Worm (Caenorhabditis elegans) whole organism, L1 larva: ENCODE results near the gene gst-9.

Source experiments
- C04F5.9 ChIP-seq: sonication (generic microtip); optimal IDR thresholded peaks from 2 replicates; lab custom pipeline; 2016; ENCODE audit warnings: missing genetic modification characterization, missing compliant biosample characterization
- F16B12.6 ChIP-seq: fragments of 150-350 bp; optimal IDR thresholded peaks from 2 replicates; lab custom pipeline; 2014; ENCODE audit warnings: missing biosample characterization, missing genetic modification characterization
- Y116A8C.19 ChIP-seq: sonication (generic microtip); optimal IDR thresholded peaks from 2 replicates; lab custom pipeline; 2016; ENCODE audit warnings: missing compliant biosample characterization, missing genetic modification characterization, borderline replicate concordance
- aha-1 ChIP-seq: fragments of 150-350 bp; optimal IDR thresholded peaks from 2 replicates; lab custom pipeline; 2014; ENCODE audit warnings: missing biosample characterization, missing genetic modification characterization
- ama-1 ChIP-seq: fragments of 150-350 bp; optimal IDR thresholded peaks from 2 replicates; lab custom pipeline; 2014
- blmp-1 ChIP-seq: fragments of 150-350 bp; optimal IDR thresholded peaks from 2 replicates; lab custom pipeline; 2014; ENCODE audit warnings: missing biosample characterization, missing genetic modification characterization
- ceh-8 ChIP-seq: fragments of 200-800 bp; sonication (Bioruptor generic); optimal IDR thresholded peaks from 2 replicates; lab custom pipeline; 2018; ENCODE audit warnings: mild to moderate bottlenecking, missing genetic modification characterization, moderate library complexity, missing compliant biosample characterization
- ceh-82 ChIP-seq, 3 experiments: fragments of 150-350 bp in 1 of 3; sonication (generic microtip) in 2 of 3; optimal IDR thresholded peaks; 2 replicates each; lab custom pipeline; 2014 to 2017; ENCODE audit warnings: missing biosample characterization in 3 of 3, missing genetic modification characterization in 3 of 3
- ceh-88 ChIP-seq: fragments of 200-800 bp; sonication (Bioruptor generic); IDR thresholded peaks from 2 replicates; pipeline ENCODE4 v1.3.6; 2022; ENCODE audit warnings: missing genetic modification characterization, missing compliant biosample characterization
- dsc-1 ChIP-seq: sonication (generic microtip); optimal IDR thresholded peaks from 2 replicates; lab custom pipeline; 2016; ENCODE audit warnings: mild to moderate bottlenecking, missing genetic modification characterization, missing compliant biosample characterization
- efl-1 ChIP-seq, 4 experiments: fragments of 150-350 bp; optimal IDR thresholded peaks in 3 of 4; peaks in 1 of 4; 1 replicate in 1 of 4; 2 replicates in 3 of 4; lab custom pipeline; 2014; ENCODE audit warnings: missing biosample characterization in 2 of 4, missing genetic modification characterization in 2 of 4, missing genetic modification reagents in 2 of 4
- elt-2 ChIP-seq: sonication (generic microtip); optimal IDR thresholded peaks from 2 replicates; lab custom pipeline; 2016; ENCODE audit warnings: missing genetic modification characterization, mild to moderate bottlenecking, inconsistent platforms, missing compliant biosample characterization, missing genetic modification reagents
- elt-3 ChIP-seq, 6 experiments: fragments of 150-350 bp in 1 of 6; sonication (generic microtip); optimal IDR thresholded peaks; 2 replicates each; lab custom pipeline; 2017 to 2018; ENCODE audit warnings: missing biosample characterization in 6 of 6, missing genetic modification characterization in 6 of 6, inconsistent platforms in 1 of 6
- ets-5 ChIP-seq: fragments of 200-800 bp; sonication (Bioruptor generic); IDR thresholded peaks from 2 replicates; pipeline ENCODE4 v1.3.6; 2022; ENCODE audit warnings: missing genetic modification characterization, missing compliant biosample characterization
- fkh-4 ChIP-seq: sonication (generic microtip); optimal IDR thresholded peaks from 2 replicates; lab custom pipeline; 2016; ENCODE audit warnings: missing compliant biosample characterization, missing genetic modification characterization, borderline replicate concordance
- fkh-8 ChIP-seq: sonication (generic microtip); optimal IDR thresholded peaks from 2 replicates; lab custom pipeline; 2016; ENCODE audit warnings: mild to moderate bottlenecking, missing genetic modification characterization, missing compliant biosample characterization
- fos-1 ChIP-seq: fragments of 150-350 bp; optimal IDR thresholded peaks from 2 replicates; lab custom pipeline; 2014; ENCODE audit warnings: missing biosample characterization, missing genetic modification characterization
- jun-1 ChIP-seq: fragments of 150-350 bp; optimal IDR thresholded peaks from 2 replicates; lab custom pipeline; 2014; ENCODE audit warnings: missing biosample characterization, missing genetic modification reagents, missing genetic modification characterization
- lin-13 ChIP-seq: fragments of 150-350 bp; optimal IDR thresholded peaks from 2 replicates; lab custom pipeline; 2014; ENCODE audit warnings: missing biosample characterization, missing genetic modification reagents, missing genetic modification characterization
- lin-15B ChIP-seq: fragments of 150-350 bp; sonication (generic microtip); optimal IDR thresholded peaks from 3 replicates; lab custom pipeline; 2014; ENCODE audit warnings: missing biosample characterization, missing genetic modification characterization
- lir-3 ChIP-seq: sonication (generic microtip); optimal IDR thresholded peaks from 2 replicates; lab custom pipeline; 2016; ENCODE audit warnings: mild to moderate bottlenecking, missing genetic modification characterization, moderate library complexity, missing compliant biosample characterization; ENCODE audit not compliant: poor library complexity
- lsy-2 ChIP-seq, 2 experiments: fragments of 150-350 bp; optimal IDR thresholded peaks; 2 replicates each; lab custom pipeline; 2014; ENCODE audit warnings: missing biosample characterization in 2 of 2, missing genetic modification characterization in 2 of 2
- nhr-12 ChIP-seq: sonication (generic microtip); optimal IDR thresholded peaks from 2 replicates; lab custom pipeline; 2017; ENCODE audit warnings: missing biosample characterization, missing genetic modification characterization
- nhr-20 ChIP-seq: sonication (generic microtip); optimal IDR thresholded peaks from 2 replicates; lab custom pipeline; 2016; ENCODE audit warnings: mild to moderate bottlenecking, missing genetic modification characterization, missing compliant biosample characterization
- nhr-77 ChIP-seq: fragments of 150-350 bp; optimal IDR thresholded peaks from 2 replicates; lab custom pipeline; 2014; ENCODE audit warnings: missing biosample characterization, missing genetic modification characterization
- nhr-85 ChIP-seq: sonication (generic microtip); peaks from one replicate; lab custom pipeline; 2016; ENCODE audit warnings: missing genetic modification characterization, inconsistent platforms, missing compliant biosample characterization
- nhr-90 ChIP-seq: sonication (generic microtip); optimal IDR thresholded peaks from 2 replicates; lab custom pipeline; 2016; ENCODE audit warnings: mild to moderate bottlenecking, missing genetic modification characterization, missing compliant biosample characterization; ENCODE audit not compliant: poor library complexity
- pax-3 ChIP-seq: fragments of 200-800 bp; sonication (Bioruptor generic); optimal IDR thresholded peaks from 2 replicates; lab custom pipeline; 2018; ENCODE audit warnings: mild to moderate bottlenecking, missing genetic modification characterization, moderate library complexity, missing compliant biosample characterization
- snu-23 ChIP-seq: sonication (generic microtip); optimal IDR thresholded peaks from 2 replicates; lab custom pipeline; 2016; ENCODE audit warnings: missing genetic modification characterization, missing compliant biosample characterization
- sox-4 ChIP-seq: sonication (generic microtip); optimal IDR thresholded peaks from 2 replicates; lab custom pipeline; 2016; ENCODE audit warnings: missing genetic modification characterization, missing compliant biosample characterization
- tbx-2 ChIP-seq: sonication (generic microtip); optimal IDR thresholded peaks from 2 replicates; lab custom pipeline; 2016; ENCODE audit warnings: missing genetic modification characterization, missing compliant biosample characterization
- unc-98 ChIP-seq: fragments of 200-800 bp; sonication (Bioruptor generic); IDR thresholded peaks from 2 replicates; pipeline ENCODE4 v1.3.6; 2022; ENCODE audit warnings: missing genetic modification characterization, missing compliant biosample characterization
- xbp-1 ChIP-seq: sonication (generic microtip); optimal IDR thresholded peaks from 2 replicates; lab custom pipeline; 2016; ENCODE audit warnings: missing genetic modification characterization, missing compliant biosample characterization
- zip-4 ChIP-seq: fragments of 200-800 bp; sonication (Bioruptor generic); optimal IDR thresholded peaks from 2 replicates; lab custom pipeline; 2018; ENCODE audit warnings: mild to moderate bottlenecking, missing genetic modification characterization, moderate library complexity, missing compliant biosample characterization
- ztf-4 ChIP-seq: fragments of 150-350 bp; optimal IDR thresholded peaks from 2 replicates; lab custom pipeline; 2014; ENCODE audit warnings: missing biosample characterization, missing genetic modification characterization

The gst-9 gene

DNA sequence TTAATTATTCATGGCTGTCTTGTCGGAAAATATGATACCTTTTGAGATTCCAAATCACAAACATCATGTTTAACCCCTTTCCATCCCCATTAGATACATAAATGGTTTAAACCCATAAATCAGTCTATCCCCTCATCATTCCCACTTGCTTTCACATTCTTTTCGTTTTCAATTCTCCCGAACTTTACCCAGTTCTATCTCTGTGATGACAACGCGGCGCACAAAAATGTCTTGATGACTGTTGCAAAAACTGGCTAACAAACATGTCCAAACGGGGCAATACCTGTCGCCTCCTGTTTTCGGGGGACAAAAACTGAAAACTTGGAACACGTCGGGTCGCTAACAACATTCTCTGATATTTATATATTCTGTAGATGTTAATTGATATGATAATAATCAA lies 25.3 kb upstream of the gst-9 start:
- TF ChIP-seq ama-1 = peak; percentile 63
- TF ChIP-seq lin-13 (GFP tag; lab: Kevin White, UChicago) = no peak
- TF ChIP-seq blmp-1 (tag; lab: Kevin White, UChicago) = peak; percentile 93
- peak; percentile 59 for TF ChIP-seq ztf-4
- peak; percentile 40 for TF ChIP-seq jun-1 (tag; lab: Kevin White, UChicago)
- no peak for TF ChIP-seq F16B12.6 (tag; lab: Kevin White, UChicago)

DNA sequence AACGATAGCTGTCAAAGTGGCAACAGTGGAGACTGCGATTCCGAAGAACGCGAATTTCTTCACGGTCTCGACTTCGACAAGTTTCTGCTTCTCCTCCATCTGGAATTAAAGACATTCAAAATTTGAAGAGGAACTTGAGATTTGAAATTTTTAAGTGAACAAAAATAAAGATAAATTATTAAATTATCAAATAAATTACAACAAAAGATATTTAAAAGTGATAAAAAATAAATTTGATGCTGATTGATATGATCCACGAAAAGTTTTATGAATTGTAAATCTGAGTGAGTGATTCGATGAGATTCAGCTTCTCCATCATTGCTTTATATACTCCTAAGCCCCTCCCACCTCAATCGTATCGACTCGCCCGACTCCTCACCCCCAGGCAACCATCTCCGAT lies 23.9 kb upstream of the gst-9 start, which contains the start of gene col-17:
Gene col-17, minus strand, starts transcription at position 101 of the 400 bp plus-strand sequence.
- TF ChIP-seq nhr-85 (tag; lab: Kevin White, UChicago) = no peak
- no peak for TF ChIP-seq aha-1 (tag; lab: Kevin White, UChicago)
- no peak for TF ChIP-seq sox-4 (tag; lab: Kevin White, UChicago)
- no peak for TF ChIP-seq unc-98 (GFP tag; lab: Robert Waterston, UW)
- no peak for TF ChIP-seq efl-1 (optimal IDR thresholded peaks at IDR 0.05; lab: Kevin White, UChicago)
- peak in 1 of 2 experiments; percentile 21 for TF ChIP-seq efl-1 (GFP tag; optimal IDR thresholded peaks at IDR 0.05 in 1 of 2; lab: Kevin White, UChicago)

DNA sequence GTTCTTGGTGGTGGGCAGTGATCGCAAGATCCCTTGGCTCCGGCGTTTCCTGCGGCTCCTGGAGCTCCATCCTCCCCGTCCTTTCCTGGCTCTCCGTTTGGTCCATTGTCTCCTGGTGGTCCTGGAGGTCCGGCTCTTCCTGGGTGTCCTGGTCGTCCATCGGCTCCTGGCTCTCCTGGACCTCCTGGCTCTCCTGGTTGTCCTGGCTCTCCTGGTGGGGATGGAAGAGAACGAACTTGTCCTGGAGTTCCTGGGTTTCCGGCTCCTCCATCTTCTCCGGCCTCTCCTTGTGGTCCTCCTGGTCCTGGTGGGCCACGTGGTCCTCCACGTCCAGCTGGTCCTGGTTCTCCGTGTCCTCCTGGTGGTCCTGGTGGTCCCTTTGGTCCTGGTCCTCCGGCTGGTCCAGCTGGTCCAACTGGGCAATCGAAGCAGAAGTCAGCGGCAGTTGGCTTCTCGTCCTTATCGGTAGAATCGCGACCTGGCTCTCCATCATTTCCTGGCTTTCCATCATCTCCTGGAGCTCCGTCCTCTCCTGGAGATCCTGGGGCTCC lies 21.5 kb upstream of the gst-9 start:
- no peak for TF ChIP-seq ets-5 (GFP tag; lab: Robert Waterston, UW)
- TF ChIP-seq ceh-8 (GFP tag; lab: Kevin White, UChicago) = peak; percentile 15
- TF ChIP-seq nhr-85 (tag; lab: Kevin White, UChicago) = no peak

DNA sequence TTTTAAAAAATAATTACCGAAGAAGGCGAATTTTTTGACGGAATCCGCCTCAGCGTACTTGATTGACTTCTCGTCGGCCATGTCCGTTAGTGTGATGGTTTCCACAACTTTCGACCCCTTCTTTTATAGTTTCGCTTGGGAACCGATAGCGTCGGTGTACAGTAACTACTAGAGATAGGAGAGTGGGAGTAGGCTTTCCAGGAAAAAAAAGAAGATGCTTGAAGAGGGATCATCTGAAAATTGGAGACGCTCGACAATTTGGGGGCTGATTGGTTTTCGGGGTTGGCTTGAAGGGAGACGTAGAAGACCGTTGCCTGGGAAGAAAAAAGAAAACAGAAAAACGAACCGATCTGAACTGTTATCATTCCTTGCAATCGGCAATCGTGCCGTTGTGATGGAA lies 20.7 kb upstream of the gst-9 start, which contains the start of gene col-20:
Gene col-20, minus strand, starts transcription at position 101 of the 400 bp plus-strand sequence.
- no peak for TF ChIP-seq Y116A8C.19
- no peak for TF ChIP-seq efl-1 (optimal IDR thresholded peaks at IDR 0.05; lab: Kevin White, UChicago)
- TF ChIP-seq efl-1 (GFP tag; optimal IDR thresholded peaks at IDR 0.05 in 1 of 2; lab: Kevin White, UChicago) = peak in 1 of 2 experiments; percentile 65
- TF ChIP-seq, all 84 proteins: peak for 1

DNA sequence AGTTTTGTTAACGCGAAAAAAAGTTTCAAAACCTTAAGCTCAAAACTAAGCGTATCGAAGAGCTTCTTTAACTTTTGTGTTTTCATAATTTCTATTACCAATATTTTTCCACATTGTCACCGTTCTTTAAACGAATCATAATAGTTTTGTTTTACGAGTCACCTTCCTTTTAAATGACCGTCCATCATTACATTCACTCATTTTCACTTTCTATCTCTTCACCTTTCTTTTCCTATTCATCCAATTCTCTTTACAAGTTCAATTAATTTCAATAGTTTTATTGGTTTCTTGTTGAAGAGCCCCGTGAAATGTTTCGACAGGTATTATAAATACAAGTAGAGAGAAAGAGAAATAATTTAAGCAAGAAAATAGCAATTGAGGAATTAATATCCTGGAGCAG lies 19.6 kb upstream of the gst-9 start:
- TF ChIP-seq ztf-4 (no peak), lin-15B (no peak), blmp-1 (tag; lab: Kevin White, UChicago) (peak; percentile 67)

DNA sequence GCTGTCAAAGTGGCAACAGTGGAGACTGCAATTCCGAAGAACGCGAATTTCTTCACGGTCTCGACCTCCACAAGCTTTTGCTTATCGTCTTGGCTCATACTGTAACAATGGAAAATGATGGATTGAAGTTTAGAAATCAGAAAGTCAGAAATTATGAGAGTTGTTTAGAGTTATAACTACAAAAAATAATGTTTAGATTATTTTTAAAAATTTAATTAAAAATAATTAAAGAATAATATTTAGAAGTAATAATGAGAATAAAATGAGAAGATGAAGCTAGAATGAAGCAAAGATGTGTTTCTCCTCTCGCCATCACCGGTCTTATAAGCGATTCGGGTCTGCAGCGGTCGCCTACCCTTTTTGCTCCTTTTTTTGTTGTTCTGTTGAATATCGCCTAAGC lies 18.4 kb upstream of the gst-9 start, which contains the start of gene col-73:
Gene col-73, minus strand, starts transcription at position 101 of the 400 bp plus-strand sequence.
- no peak for TF ChIP-seq fos-1 (tag; lab: Kevin White, UChicago)
- no peak for TF ChIP-seq snu-23 (GFP tag; lab: Kevin White, UChicago)
- no peak for TF ChIP-seq tbx-2
- TF ChIP-seq fkh-4 = no peak
- no peak for TF ChIP-seq xbp-1 (tag; lab: Kevin White, UChicago)
- TF ChIP-seq ceh-8 (GFP tag; lab: Kevin White, UChicago) = no peak
- TF ChIP-seq F16B12.6 (tag; lab: Kevin White, UChicago) = no peak
- TF ChIP-seq lsy-2 (tag; optimal IDR thresholded peaks at IDR 0.05; lab: Kevin White, UChicago) = no peak
- no peak for TF ChIP-seq nhr-20 (tag; lab: Kevin White, UChicago)
- TF ChIP-seq zip-4 (GFP tag; lab: Kevin White, UChicago) = no peak
- no peak for TF ChIP-seq lin-15B
- TF ChIP-seq elt-2 (tag; lab: Kevin White, UChicago) = no peak
- TF ChIP-seq dsc-1 (tag; lab: Kevin White, UChicago) = no peak
- TF ChIP-seq nhr-90 (tag; lab: Kevin White, UChicago) = no peak
- no peak for TF ChIP-seq ceh-88 (GFP tag; lab: Robert Waterston, UW)
- no peak for TF ChIP-seq pax-3 (tag; lab: Kevin White, UChicago)

DNA sequence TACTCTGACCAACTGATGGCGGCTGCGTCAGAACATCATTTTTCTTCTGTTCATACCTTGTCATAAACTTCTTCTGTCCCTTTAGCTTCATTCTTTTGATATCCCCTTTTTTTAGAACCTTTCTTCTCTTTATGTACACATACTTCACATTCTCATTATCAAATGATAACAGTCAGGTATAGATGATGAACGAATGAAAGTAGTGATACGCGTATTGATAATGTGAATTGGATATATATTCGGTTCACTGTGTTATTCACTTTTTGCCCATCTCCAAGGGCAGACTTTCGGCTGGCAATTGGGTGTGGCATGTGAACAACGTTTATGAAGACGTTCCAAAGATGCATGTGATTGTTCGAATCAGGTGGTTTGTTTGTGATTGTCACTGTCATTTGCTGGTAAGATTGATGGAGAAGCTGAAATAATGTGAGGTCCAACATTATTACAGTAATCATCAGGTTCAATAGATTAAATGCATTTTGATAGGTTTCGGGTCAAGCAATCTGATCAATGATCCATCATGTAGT lies 17.0 kb upstream of the gst-9 start, which contains the start of gene F11G11.15:
Gene F11G11.15, plus strand, starts transcription at position 511 of the 527 bp plus-strand sequence.
- TF ChIP-seq ceh-82 (tag; optimal IDR thresholded peaks at IDR 0.05; lab: Kevin White, UChicago) (no peak), C04F5.9 (no peak), pax-3 (tag; lab: Kevin White, UChicago) (no peak), nhr-77 (tag; lab: Kevin White, UChicago) (no peak), tbx-2 (no peak), lir-3 (no peak), nhr-12 (no peak), elt-3 (tag; optimal IDR thresholded peaks at IDR 0.05; lab: Kevin White, UChicago) (peak in 1 of 6 experiments; percentile 5), fkh-8 (tag; lab: Kevin White, UChicago) (no peak), blmp-1 (tag; lab: Kevin White, UChicago) (peak; percentile 77)
- TF ChIP-seq, all 84 proteins: peak for 2
